Worm (Caenorhabditis elegans) whole organism, L3 larva: Measurements from ENCODE around the gene F21C10.9.

Source experiments
- R02D3.7 ChIP-seq: fragments of 150-350 bp; optimal IDR thresholded peaks from 2 replicates; lab custom pipeline; 2014; ENCODE audit warnings: missing biosample characterization, missing genetic modification characterization
- ZK546.5 ChIP-seq: sonication (generic microtip); optimal IDR thresholded peaks from 2 replicates; lab custom pipeline; 2017; ENCODE audit warnings: missing biosample characterization, missing genetic modification characterization
- aly-2 ChIP-seq: fragments of 150-350 bp; optimal IDR thresholded peaks from 2 replicates; lab custom pipeline; 2014; ENCODE audit warnings: missing biosample characterization, missing genetic modification characterization
- ama-1 ChIP-seq: fragments of 150-350 bp; optimal IDR thresholded peaks from 2 replicates; lab custom pipeline; 2018
- ceh-16 ChIP-seq: sonication (generic microtip); optimal IDR thresholded peaks from 2 replicates; lab custom pipeline; 2017; ENCODE audit warnings: missing biosample characterization, missing genetic modification characterization
- ceh-82 ChIP-seq: fragments of 150-350 bp; optimal IDR thresholded peaks from 2 replicates; lab custom pipeline; 2014; ENCODE audit warnings: missing biosample characterization, missing genetic modification characterization
- ceh-9 ChIP-seq: sonication (generic microtip); optimal IDR thresholded peaks from 2 replicates; lab custom pipeline; 2018; ENCODE audit warnings: missing biosample characterization, missing genetic modification characterization
- daf-12 ChIP-seq: fragments of 150-350 bp; optimal IDR thresholded peaks from 2 replicates; lab custom pipeline; 2014; ENCODE audit warnings: missing biosample characterization, missing genetic modification reagents, missing genetic modification characterization
- egl-27 ChIP-seq: sonication (generic microtip); optimal IDR thresholded peaks from 4 replicates; lab custom pipeline; 2017; ENCODE audit warnings: missing biosample characterization, missing genetic modification reagents, missing genetic modification characterization
- egl-5 ChIP-seq: fragments of 150-350 bp; optimal IDR thresholded peaks from 2 replicates; lab custom pipeline; 2017; ENCODE audit warnings: missing biosample characterization, missing genetic modification reagents, missing genetic modification characterization, inconsistent platforms
- elt-2 ChIP-seq: sonication (generic microtip); optimal IDR thresholded peaks from 2 replicates; lab custom pipeline; 2016; ENCODE audit warnings: missing genetic modification reagents, mild to moderate bottlenecking, missing genetic modification characterization, missing compliant biosample characterization
- elt-3 ChIP-seq, 3 experiments: fragments of 150-350 bp in 1 of 3; sonication (generic microtip) in 2 of 3; optimal IDR thresholded peaks; 2 replicates in 2 of 3; 4 replicates in 1 of 3; lab custom pipeline; 2014 to 2017; ENCODE audit warnings: missing biosample characterization in 3 of 3, missing genetic modification characterization in 3 of 3
- fkh-2 ChIP-seq: fragments of 150-350 bp; optimal IDR thresholded peaks from 2 replicates; lab custom pipeline; 2014; ENCODE audit warnings: missing biosample characterization, missing genetic modification reagents, missing genetic modification characterization
- fos-1 ChIP-seq: fragments of 150-350 bp; optimal IDR thresholded peaks from 2 replicates; lab custom pipeline; 2014; ENCODE audit warnings: missing biosample characterization, missing genetic modification characterization
- jun-1 ChIP-seq: fragments of 150-350 bp; optimal IDR thresholded peaks from 2 replicates; lab custom pipeline; 2014; ENCODE audit warnings: missing biosample characterization, missing genetic modification reagents, missing genetic modification characterization
- lin-15B ChIP-seq: fragments of 150-350 bp; optimal IDR thresholded peaks from 2 replicates; lab custom pipeline; 2014; ENCODE audit warnings: missing biosample characterization, missing genetic modification characterization
- lin-39 ChIP-seq: fragments of 150-350 bp; optimal IDR thresholded peaks from 2 replicates; lab custom pipeline; 2018; ENCODE audit warnings: missing biosample characterization, missing genetic modification reagents, missing genetic modification characterization
- mdl-1 ChIP-seq: fragments of 150-350 bp; optimal IDR thresholded peaks from 2 replicates; lab custom pipeline; 2014; ENCODE audit warnings: missing biosample characterization, missing genetic modification characterization
- nfya-1 ChIP-seq: sonication (generic microtip); optimal IDR thresholded peaks from 2 replicates; lab custom pipeline; 2017; ENCODE audit warnings: missing genetic modification characterization, mild to moderate bottlenecking, missing compliant biosample characterization, antibody characterized with exemption, moderate library complexity; ENCODE audit not compliant: insufficient read depth
- nhr-23 ChIP-seq: fragments of 150-350 bp; optimal IDR thresholded peaks from 2 replicates; lab custom pipeline; 2014; ENCODE audit warnings: missing biosample characterization, missing genetic modification reagents, missing genetic modification characterization
- nhr-237 ChIP-seq: fragments of 150-350 bp; optimal IDR thresholded peaks from 2 replicates; lab custom pipeline; 2014; ENCODE audit warnings: missing biosample characterization, missing genetic modification characterization
- nhr-25 ChIP-seq: sonication (generic microtip); optimal IDR thresholded peaks from 2 replicates; lab custom pipeline; 2017; ENCODE audit warnings: missing biosample characterization, missing genetic modification characterization
- nhr-28 ChIP-seq: fragments of 150-350 bp; optimal IDR thresholded peaks from 2 replicates; lab custom pipeline; 2014; ENCODE audit warnings: missing biosample characterization, missing genetic modification characterization
- nhr-43 ChIP-seq: sonication (generic microtip); optimal IDR thresholded peaks from 2 replicates; lab custom pipeline; 2016; ENCODE audit warnings: mild to moderate bottlenecking, missing genetic modification characterization, missing compliant biosample characterization; ENCODE audit not compliant: poor library complexity, severe bottlenecking
- nhr-67 ChIP-seq: fragments of 150-350 bp; optimal IDR thresholded peaks from 2 replicates; lab custom pipeline; 2014; ENCODE audit warnings: missing biosample characterization, missing genetic modification characterization
- nhr-76 ChIP-seq: fragments of 150-350 bp; sonication (generic microtip); optimal IDR thresholded peaks from 5 replicates; lab custom pipeline; 2014; ENCODE audit warnings: missing biosample characterization, missing genetic modification characterization
- skn-1 ChIP-seq: fragments of 150-350 bp; optimal IDR thresholded peaks from 2 replicates; lab custom pipeline; 2014; ENCODE audit warnings: missing biosample characterization, missing genetic modification characterization
- snpc-4 ChIP-seq: fragments of 150-350 bp; optimal IDR thresholded peaks from 2 replicates; lab custom pipeline; 2014; ENCODE audit warnings: missing biosample characterization, missing genetic modification characterization
- unc-62 ChIP-seq: fragments of 150-350 bp; sonication (generic microtip); optimal IDR thresholded peaks from 4 replicates; lab custom pipeline; 2014; ENCODE audit warnings: missing biosample characterization, missing genetic modification reagents, missing genetic modification characterization
- zag-1 ChIP-seq: fragments of 150-350 bp; optimal IDR thresholded peaks from 2 replicates; lab custom pipeline; 2014; ENCODE audit warnings: missing biosample characterization, missing genetic modification characterization
- ztf-4 ChIP-seq: fragments of 150-350 bp; optimal IDR thresholded peaks from 2 replicates; lab custom pipeline; 2014; ENCODE audit warnings: missing biosample characterization, missing genetic modification characterization

The F21C10.9 gene

ce11 chrV:9065001-9065400 lies 33.5 kb downstream of the F21C10.9 start:
- no peak for TF ChIP-seq nhr-43 (tag; lab: Kevin White, UChicago)
- TF ChIP-seq egl-5: no peak
- no peak for TF ChIP-seq jun-1
- no peak for TF ChIP-seq nhr-28 (tag; lab: Kevin White, UChicago)
- no peak for TF ChIP-seq zag-1 (tag; lab: Kevin White, UChicago)
- TF ChIP-seq lin-39: no peak
- TF ChIP-seq snpc-4 (tag; lab: Kevin White, UChicago): no peak
- no peak for TF ChIP-seq nhr-25 (tag; lab: Kevin White, UChicago)
- no peak for TF ChIP-seq daf-12 (tag; lab: Kevin White, UChicago)
- no peak for TF ChIP-seq nhr-76
- TF ChIP-seq ztf-4 (tag; lab: Kevin White, UChicago): no peak
- no peak for TF ChIP-seq ceh-82
- no peak for TF ChIP-seq egl-27 (tag; lab: Kevin White, UChicago)

- no peak for TF ChIP-seq R02D3.7 (tag; lab: Kevin White, UChicago)
- peak; percentile 32 for TF ChIP-seq nhr-23 (tag; lab: Kevin White, UChicago)
These were observed 35.4 kb downstream of the F21C10.9 start for ce11 chrV:9063134-9063533.

ce11 chrV:9062341-9062740 lies 36.2 kb downstream of the F21C10.9 start, which contains the start of gene C25E10.12:
C25E10.12 (minus strand) TSS chrV:9062441.
- TF ChIP-seq nfya-1 (no peak), ZK546.5 (tag; lab: Kevin White, UChicago) (no peak), zag-1 (tag; lab: Kevin White, UChicago) (no peak), egl-27 (tag; lab: Kevin White, UChicago) (no peak), nhr-25 (tag; lab: Kevin White, UChicago) (no peak), nhr-23 (tag; lab: Kevin White, UChicago) (no peak), ceh-9 (tag; lab: Kevin White, UChicago) (no peak), fkh-2 (tag; lab: Kevin White, UChicago) (no peak)
- TF ChIP-seq, all 47 proteins: peak for 0

- TF ChIP-seq nhr-67 (tag; lab: Kevin White, UChicago) (no peak), elt-3 (tag; optimal IDR thresholded peaks at IDR 0.05; lab: Kevin White, UChicago) (no peak), nhr-43 (tag; lab: Kevin White, UChicago) (no peak), zag-1 (tag; lab: Kevin White, UChicago) (no peak), aly-2 (tag; lab: Kevin White, UChicago) (no peak), nhr-237 (tag; lab: Kevin White, UChicago) (no peak), ceh-16 (tag; lab: Kevin White, UChicago) (no peak), fos-1 (no peak), jun-1 (no peak), fkh-2 (tag; lab: Kevin White, UChicago) (no peak), skn-1 (tag; lab: Kevin White, UChicago) (no peak), nhr-25 (tag; lab: Kevin White, UChicago) (no peak), ama-1 (lab: Kevin White, UChicago) (no peak), ceh-82 (no peak), mdl-1 (no peak), elt-2 (tag; lab: Kevin White, UChicago) (no peak), unc-62 (GFP tag; lab: Kevin White, UChicago) (no peak), ceh-9 (tag; lab: Kevin White, UChicago) (no peak), ztf-4 (tag; lab: Kevin White, UChicago) (no peak)
These were observed 39.0 kb downstream of the F21C10.9 start, which contains the start of the genes C25E10.16 and C25E10.13 for ce11 chrV:9059468-9059867. C25E10.16 (minus strand) TSS chrV:9059568. C25E10.13 (plus strand) TSS chrV:9059723.

ce11 chrV:9058627-9059026 lies 39.9 kb downstream of the F21C10.9 start, which contains the start of gene C25E10.11:
C25E10.11 (minus strand) TSS chrV:9058727.
- TF ChIP-seq ceh-16 (tag; lab: Kevin White, UChicago): no peak
- TF ChIP-seq, all 47 proteins: peak for 0

ce11 chrV:9056253-9056652 lies 42.2 kb downstream of the F21C10.9 start, which contains the start of gene C25E10.10:
C25E10.10 (minus strand) TSS chrV:9056353.
- no peak for TF ChIP-seq lin-15B (tag; lab: Kevin White, UChicago)
- TF ChIP-seq aly-2 (tag; lab: Kevin White, UChicago): no peak
- TF ChIP-seq jun-1: no peak
